Fruit fly (Drosophila melanogaster) whole organism, embryonic: Measurements from ENCODE around the gene CG6325.

ENCODE experiments used
- CG12219 ChIP-seq: fragments of 200-800 bp; sonication (Bioruptor generic); optimal IDR thresholded peaks from 3 replicates; lab custom pipeline; 2018; ENCODE audit warnings: missing biosample characterization, mild to moderate bottlenecking, missing genetic modification characterization
- CG13123 ChIP-seq: fragments of 200-800 bp; sonication (Bioruptor generic); optimal IDR thresholded peaks from 2 replicates; lab custom pipeline; 2016; ENCODE audit warnings: missing biosample characterization, missing genetic modification characterization
- Opbp ChIP-seq: fragments of 200-800 bp; sonication (Bioruptor generic); IDR thresholded peaks from 3 replicates; pipeline ENCODE4 v1.3.6; 2022; ENCODE audit warnings: missing biosample characterization, missing genetic modification characterization; ENCODE audit not compliant: partially characterized antibody

DNA sequence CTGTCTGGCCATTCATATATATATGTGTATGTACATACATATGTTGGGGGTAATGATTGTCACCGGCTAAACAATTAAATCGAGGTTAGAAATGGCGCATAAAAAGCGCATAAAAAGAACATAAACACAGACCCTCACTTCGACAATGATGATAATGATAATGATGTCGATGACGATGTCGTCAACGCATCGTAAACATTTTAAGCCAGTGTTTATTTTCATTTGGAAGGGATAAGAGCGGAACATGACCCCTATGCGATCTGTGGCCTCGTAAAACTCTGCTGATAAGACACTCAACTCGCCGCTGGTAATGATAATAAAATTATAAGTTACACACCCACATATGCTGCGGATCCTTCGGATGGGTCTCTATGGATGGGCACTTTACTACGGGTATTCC is 24.0 kb upstream of the CG6325 start:
- no peak for TF ChIP-seq CG12219 (GFP tag; lab: Kevin White, UChicago)
- TF ChIP-seq Opbp (GFP tag; lab: Robert Waterston, UW): no peak
- TF ChIP-seq CG13123: no peak
